Fruit fly (Drosophila melanogaster) S2 (cell line): Measurements from ENCODE around the gene Rpp20.

Source experiments
- CG8478 ChIP-seq: fragments of >200 bp; optimal IDR thresholded peaks from 2 replicates; lab custom pipeline; 2018
- CTCF ChIP-seq, 2 experiments: fragments of >200 bp; optimal IDR thresholded peaks; 2 replicates each; lab custom pipeline; 2018

DNA sequence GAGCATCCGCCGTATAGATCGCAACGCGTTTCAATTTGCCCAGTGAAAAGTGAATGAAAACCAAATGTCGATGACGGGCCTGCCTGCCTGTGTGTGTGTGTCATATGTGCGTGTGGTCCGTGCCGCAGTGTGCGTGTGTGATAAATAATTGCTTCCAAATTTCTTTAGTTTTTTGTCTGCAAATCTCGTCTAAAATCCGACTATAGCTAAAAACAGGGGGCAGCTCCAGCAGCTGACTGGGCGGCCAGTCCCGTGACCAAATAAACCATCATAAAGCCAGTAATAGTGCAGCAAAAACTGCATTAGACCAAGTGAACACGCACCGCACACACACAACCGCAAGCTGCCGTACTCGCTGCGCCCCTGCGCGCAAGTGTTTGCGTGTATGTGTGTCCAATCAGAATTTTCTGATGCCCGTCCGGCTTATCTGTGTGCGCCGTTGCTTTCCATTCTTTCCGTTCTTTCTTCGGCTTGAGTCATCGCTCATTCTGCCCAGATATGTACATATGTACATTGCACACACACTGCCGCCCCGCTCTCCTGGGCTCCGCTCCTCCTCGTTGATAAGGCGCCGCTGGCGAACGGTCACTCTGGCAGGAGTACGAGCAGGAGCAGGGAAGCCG lies 46.9 kb upstream of the Rpp20 start:
- TF ChIP-seq CG8478 (lab: Kevin White, UChicago), result no peak
- TF ChIP-seq CTCF (optimal IDR thresholded peaks at IDR 0.05; lab: Kevin White, UChicago), result no peak
